Worm (Caenorhabditis elegans) whole organism, L3 larva: ENCODE data around the gene gtl-2.

Experiments
- ZK546.5 ChIP-seq: sonication (generic microtip); optimal IDR thresholded peaks from 2 replicates; lab custom pipeline; 2017; ENCODE audit warnings: missing biosample characterization, missing genetic modification characterization
- ama-1 ChIP-seq: fragments of 150-350 bp; optimal IDR thresholded peaks from 2 replicates; lab custom pipeline; 2018
- ceh-28 ChIP-seq: fragments of 150-350 bp; optimal IDR thresholded peaks from 2 replicates; lab custom pipeline; 2014; ENCODE audit warnings: missing biosample characterization, missing genetic modification reagents, missing genetic modification characterization
- ceh-82 ChIP-seq: fragments of 150-350 bp; optimal IDR thresholded peaks from 2 replicates; lab custom pipeline; 2014; ENCODE audit warnings: missing biosample characterization, missing genetic modification characterization
- ceh-9 ChIP-seq: sonication (generic microtip); optimal IDR thresholded peaks from 2 replicates; lab custom pipeline; 2018; ENCODE audit warnings: missing biosample characterization, missing genetic modification characterization
- daf-12 ChIP-seq: fragments of 150-350 bp; optimal IDR thresholded peaks from 2 replicates; lab custom pipeline; 2014; ENCODE audit warnings: missing biosample characterization, missing genetic modification reagents, missing genetic modification characterization
- egl-27 ChIP-seq: sonication (generic microtip); optimal IDR thresholded peaks from 4 replicates; lab custom pipeline; 2017; ENCODE audit warnings: missing biosample characterization, missing genetic modification reagents, missing genetic modification characterization
- egl-5 ChIP-seq: fragments of 150-350 bp; optimal IDR thresholded peaks from 2 replicates; lab custom pipeline; 2017; ENCODE audit warnings: missing biosample characterization, missing genetic modification reagents, missing genetic modification characterization, inconsistent platforms
- elt-1 ChIP-seq: fragments of 150-350 bp; optimal IDR thresholded peaks from 2 replicates; lab custom pipeline; 2014; ENCODE audit warnings: missing biosample characterization, missing genetic modification characterization
- elt-2 ChIP-seq: sonication (generic microtip); optimal IDR thresholded peaks from 2 replicates; lab custom pipeline; 2016; ENCODE audit warnings: missing genetic modification reagents, mild to moderate bottlenecking, missing genetic modification characterization, missing compliant biosample characterization
- elt-3 ChIP-seq, 3 experiments: fragments of 150-350 bp in 1 of 3; sonication (generic microtip) in 2 of 3; optimal IDR thresholded peaks; 2 replicates in 2 of 3; 4 replicates in 1 of 3; lab custom pipeline; 2014 to 2017; ENCODE audit warnings: missing biosample characterization in 3 of 3, missing genetic modification characterization in 3 of 3
- eor-1 ChIP-seq, 2 experiments: fragments of 150-350 bp; optimal IDR thresholded peaks; 2 replicates each; lab custom pipeline; 2014 to 2018; ENCODE audit warnings: missing biosample characterization in 2 of 2, missing genetic modification characterization in 2 of 2
- fkh-10 ChIP-seq: sonication (generic microtip); optimal IDR thresholded peaks from 2 replicates; lab custom pipeline; 2017; ENCODE audit warnings: missing biosample characterization, missing genetic modification reagents, missing genetic modification characterization
- fos-1 ChIP-seq: fragments of 150-350 bp; optimal IDR thresholded peaks from 2 replicates; lab custom pipeline; 2014; ENCODE audit warnings: missing biosample characterization, missing genetic modification characterization
- jun-1 ChIP-seq: fragments of 150-350 bp; optimal IDR thresholded peaks from 2 replicates; lab custom pipeline; 2014; ENCODE audit warnings: missing biosample characterization, missing genetic modification reagents, missing genetic modification characterization
- lin-39 ChIP-seq: fragments of 150-350 bp; optimal IDR thresholded peaks from 2 replicates; lab custom pipeline; 2018; ENCODE audit warnings: missing biosample characterization, missing genetic modification reagents, missing genetic modification characterization
- mml-1 ChIP-seq: fragments of 150-350 bp; sonication (generic microtip); optimal IDR thresholded peaks from 3 replicates; lab custom pipeline; 2014; ENCODE audit warnings: missing biosample characterization, missing genetic modification characterization
- nhr-11 ChIP-seq: fragments of 150-350 bp; optimal IDR thresholded peaks from 2 replicates; lab custom pipeline; 2014; ENCODE audit warnings: missing biosample characterization, missing genetic modification characterization
- nhr-12 ChIP-seq: fragments of 150-350 bp; optimal IDR thresholded peaks from 2 replicates; lab custom pipeline; 2014; ENCODE audit warnings: missing biosample characterization, missing genetic modification characterization
- nhr-23 ChIP-seq: fragments of 150-350 bp; optimal IDR thresholded peaks from 2 replicates; lab custom pipeline; 2014; ENCODE audit warnings: missing biosample characterization, missing genetic modification reagents, missing genetic modification characterization
- nhr-25 ChIP-seq: sonication (generic microtip); optimal IDR thresholded peaks from 2 replicates; lab custom pipeline; 2017; ENCODE audit warnings: missing biosample characterization, missing genetic modification characterization
- nhr-28 ChIP-seq: fragments of 150-350 bp; optimal IDR thresholded peaks from 2 replicates; lab custom pipeline; 2014; ENCODE audit warnings: missing biosample characterization, missing genetic modification characterization
- nhr-43 ChIP-seq: sonication (generic microtip); optimal IDR thresholded peaks from 2 replicates; lab custom pipeline; 2016; ENCODE audit warnings: mild to moderate bottlenecking, missing genetic modification characterization, missing compliant biosample characterization; ENCODE audit not compliant: poor library complexity, severe bottlenecking
- nhr-67 ChIP-seq: fragments of 150-350 bp; optimal IDR thresholded peaks from 2 replicates; lab custom pipeline; 2014; ENCODE audit warnings: missing biosample characterization, missing genetic modification characterization
- nhr-76 ChIP-seq: fragments of 150-350 bp; sonication (generic microtip); optimal IDR thresholded peaks from 5 replicates; lab custom pipeline; 2014; ENCODE audit warnings: missing biosample characterization, missing genetic modification characterization
- nhr-77 ChIP-seq: fragments of 150-350 bp; optimal IDR thresholded peaks from 2 replicates; lab custom pipeline; 2014; ENCODE audit warnings: missing biosample characterization, missing genetic modification characterization
- pha-4 ChIP-seq: fragments of 150-350 bp; optimal IDR thresholded peaks from 2 replicates; lab custom pipeline; 2014; ENCODE audit warnings: missing biosample characterization, missing genetic modification reagents, missing genetic modification characterization
- pqm-1 ChIP-seq: fragments of 150-350 bp; optimal IDR thresholded peaks from 2 replicates; lab custom pipeline; 2017; ENCODE audit warnings: missing biosample characterization, missing genetic modification characterization, inconsistent platforms
- skn-1 ChIP-seq: fragments of 150-350 bp; optimal IDR thresholded peaks from 2 replicates; lab custom pipeline; 2014; ENCODE audit warnings: missing biosample characterization, missing genetic modification characterization
- snpc-4 ChIP-seq: fragments of 150-350 bp; optimal IDR thresholded peaks from 2 replicates; lab custom pipeline; 2014; ENCODE audit warnings: missing biosample characterization, missing genetic modification characterization
- tbx-2 ChIP-seq: sonication (generic microtip); optimal IDR thresholded peaks from 2 replicates; lab custom pipeline; 2016; ENCODE audit warnings: mild to moderate bottlenecking, missing genetic modification characterization, missing compliant biosample characterization
- unc-39 ChIP-seq: sonication (generic microtip); optimal IDR thresholded peaks from 4 replicates; lab custom pipeline; 2017; ENCODE audit warnings: missing biosample characterization, missing genetic modification characterization
- unc-62 ChIP-seq: fragments of 150-350 bp; sonication (generic microtip); optimal IDR thresholded peaks from 4 replicates; lab custom pipeline; 2014; ENCODE audit warnings: missing biosample characterization, missing genetic modification reagents, missing genetic modification characterization
- zag-1 ChIP-seq: fragments of 150-350 bp; optimal IDR thresholded peaks from 2 replicates; lab custom pipeline; 2014; ENCODE audit warnings: missing biosample characterization, missing genetic modification characterization
- ztf-11 ChIP-seq: fragments of 150-350 bp; optimal IDR thresholded peaks from 2 replicates; lab custom pipeline; 2014; ENCODE audit warnings: missing biosample characterization, missing genetic modification characterization
- ztf-4 ChIP-seq: fragments of 150-350 bp; optimal IDR thresholded peaks from 2 replicates; lab custom pipeline; 2014; ENCODE audit warnings: missing biosample characterization, missing genetic modification characterization

Gene gtl-2

ce11 chrIV:11316106-11316505 is 42.9 kb downstream of the gtl-2 start:
- TF ChIP-seq daf-12 (tag; lab: Kevin White, UChicago) (no peak), snpc-4 (tag; lab: Kevin White, UChicago) (no peak), nhr-11 (tag; lab: Kevin White, UChicago) (no peak), unc-62 (GFP tag; lab: Kevin White, UChicago) (no peak), skn-1 (tag; lab: Kevin White, UChicago) (peak; percentile 81), fos-1 (no peak), pqm-1 (tag; lab: Kevin White, UChicago) (no peak), nhr-77 (tag; lab: Kevin White, UChicago) (no peak)

- TF ChIP-seq pha-4 (tag; lab: Kevin White, UChicago) = peak; percentile 57
- TF ChIP-seq snpc-4 (tag; lab: Kevin White, UChicago) = no peak
- TF ChIP-seq, all 47 proteins: peak for 1
These were observed 43.4 kb downstream of the gtl-2 start for ce11 chrIV:11316640-11317039.

ce11 chrIV:11317119-11317518 is 43.9 kb downstream of the gtl-2 start, which contains the start of gene gspd-1:
Gene gspd-1 (plus strand): TSS chrIV:11317419.
- TF ChIP-seq eor-1 (tag; optimal IDR thresholded peaks at IDR 0.05; lab: Kevin White, UChicago) (no peak), nhr-11 (tag; lab: Kevin White, UChicago) (no peak), tbx-2 (tag; lab: Kevin White, UChicago) (no peak), nhr-25 (no peak), nhr-67 (no peak), nhr-12 (tag; lab: Kevin White, UChicago) (no peak), ztf-11 (no peak), ZK546.5 (tag; lab: Kevin White, UChicago) (no peak), nhr-23 (tag; lab: Kevin White, UChicago) (no peak), ama-1 (no peak), daf-12 (tag; lab: Kevin White, UChicago) (no peak), lin-39 (tag; lab: Kevin White, UChicago) (no peak), elt-2 (tag; lab: Kevin White, UChicago) (no peak), skn-1 (tag; lab: Kevin White, UChicago) (no peak), nhr-28 (tag; lab: Kevin White, UChicago) (no peak), ceh-28 (no peak), mml-1 (tag; lab: Kevin White, UChicago) (no peak)

- TF ChIP-seq ceh-82 (tag; lab: Kevin White, UChicago) (no peak), nhr-11 (tag; lab: Kevin White, UChicago) (no peak), fos-1 (no peak), nhr-43 (tag; lab: Kevin White, UChicago) (no peak), ceh-9 (no peak), jun-1 (tag; lab: Kevin White, UChicago) (no peak), mml-1 (tag; lab: Kevin White, UChicago) (no peak), nhr-25 (no peak), nhr-12 (tag; lab: Kevin White, UChicago) (no peak), ceh-28 (no peak), egl-5 (tag; lab: Kevin White, UChicago) (no peak), elt-3 (tag; optimal IDR thresholded peaks at IDR 0.05; lab: Kevin White, UChicago) (no peak), eor-1 (tag; optimal IDR thresholded peaks at IDR 0.05; lab: Kevin White, UChicago) (no peak), ama-1 (no peak)
These were observed 46.7 kb downstream of the gtl-2 start, which contains the start of gene B0035.18 for ce11 chrIV:11319884-11320362. Gene B0035.18 (plus strand): TSS chrIV:11320312.

ce11 chrIV:11320500-11320899 is 47.2 kb downstream of the gtl-2 start, which contains the start of gene edg-1:
Gene edg-1 (plus strand): TSS chrIV:11320800.
- TF ChIP-seq fos-1 = no peak
- no peak for TF ChIP-seq ztf-4
- no peak for TF ChIP-seq unc-62 (GFP tag; lab: Kevin White, UChicago)
- TF ChIP-seq nhr-76 = no peak
- TF ChIP-seq jun-1 (tag; lab: Kevin White, UChicago) = no peak
- no peak for TF ChIP-seq mml-1 (tag; lab: Kevin White, UChicago)
- no peak for TF ChIP-seq nhr-28 (tag; lab: Kevin White, UChicago)
- TF ChIP-seq nhr-25 = no peak
- no peak for TF ChIP-seq unc-39 (tag; lab: Kevin White, UChicago)
- TF ChIP-seq zag-1 (tag; lab: Kevin White, UChicago) = no peak
- no peak for TF ChIP-seq egl-27 (tag; lab: Kevin White, UChicago)
- no peak for TF ChIP-seq lin-39 (tag; lab: Kevin White, UChicago)
- TF ChIP-seq tbx-2 (tag; lab: Kevin White, UChicago) = no peak
- no peak for TF ChIP-seq egl-5 (tag; lab: Kevin White, UChicago)
- no peak for TF ChIP-seq ztf-11
- no peak for TF ChIP-seq fkh-10 (GFP tag; lab: Kevin White, UChicago)
- TF ChIP-seq nhr-43 (tag; lab: Kevin White, UChicago) = no peak
- no peak for TF ChIP-seq ceh-82 (tag; lab: Kevin White, UChicago)
- TF ChIP-seq ama-1 = no peak
- no peak for TF ChIP-seq elt-1 (tag; lab: Kevin White, UChicago)
